Worm (Caenorhabditis elegans) whole organism, young adult: ENCODE data around the gene E01G4.5.

Experiments used
- B0019.2 ChIP-seq: fragments of 200-800 bp; sonication (Bioruptor generic); conservative IDR thresholded peaks from 2 replicates; pipeline ENCODE4 v1.3.6; 2022; ENCODE audit warnings: missing genetic modification reagents, missing genetic modification characterization, missing compliant biosample characterization
- D2030.7 ChIP-seq: fragments of 200-800 bp; sonication (Bioruptor generic); IDR thresholded peaks from 2 replicates; pipeline ENCODE4 v1.3.6; 2022; ENCODE audit warnings: missing genetic modification reagents, missing genetic modification characterization, missing compliant biosample characterization
- F10E7.11 ChIP-seq: sonication (generic microtip); optimal IDR thresholded peaks from 2 replicates; lab custom pipeline; 2017; ENCODE audit warnings: mild to moderate bottlenecking, missing genetic modification characterization, moderate library complexity, missing compliant biosample characterization
- F37B4.10 ChIP-seq: fragments of 200-800 bp; sonication (Bioruptor generic); IDR thresholded peaks from 2 replicates; pipeline ENCODE4 v1.3.6; 2022; ENCODE audit warnings: missing genetic modification characterization, missing compliant biosample characterization
- F39B2.1 ChIP-seq: fragments of 200-800 bp; sonication (Bioruptor generic); IDR thresholded peaks from 2 replicates; pipeline ENCODE4 v1.3.6; 2022; ENCODE audit warnings: missing genetic modification reagents, missing genetic modification characterization, missing compliant biosample characterization
- Y56A3A.18 ChIP-seq: fragments of 200-800 bp; sonication (Bioruptor generic); IDR thresholded peaks from 2 replicates; pipeline ENCODE4 v1.3.6; 2022; ENCODE audit warnings: missing genetic modification reagents, missing genetic modification characterization, missing compliant biosample characterization
- Y67H2A.10 ChIP-seq: fragments of 200-800 bp; sonication (Bioruptor generic); conservative IDR thresholded peaks from 2 replicates; pipeline ENCODE4 v1.3.6; 2022; ENCODE audit warnings: missing genetic modification reagents, missing genetic modification characterization, missing compliant biosample characterization
- ZK185.1 ChIP-seq: sonication (generic microtip); optimal IDR thresholded peaks from 2 replicates; lab custom pipeline; 2016; ENCODE audit warnings: mild to moderate bottlenecking, missing genetic modification characterization, missing compliant biosample characterization; ENCODE audit not compliant: poor library complexity, severe bottlenecking
- aptf-2 ChIP-seq: fragments of 200-800 bp; sonication (Bioruptor generic); conservative IDR thresholded peaks from 2 replicates; pipeline ENCODE4 v1.3.6; 2022; ENCODE audit warnings: missing genetic modification reagents, missing genetic modification characterization, missing compliant biosample characterization
- athp-1 ChIP-seq: sonication (generic microtip); optimal IDR thresholded peaks from 2 replicates; lab custom pipeline; 2017; ENCODE audit warnings: mild to moderate bottlenecking, missing genetic modification characterization, missing compliant biosample characterization
- attf-6 ChIP-seq: fragments of 200-800 bp; sonication (Bioruptor generic); IDR thresholded peaks from 2 replicates; pipeline ENCODE4 v1.3.6; 2022; ENCODE audit warnings: missing genetic modification reagents, missing genetic modification characterization, missing compliant biosample characterization
- ccch-3 ChIP-seq: fragments of 200-800 bp; sonication (Bioruptor generic); optimal IDR thresholded peaks from 2 replicates; lab custom pipeline; 2018; ENCODE audit warnings: mild to moderate bottlenecking, missing genetic modification characterization, missing compliant biosample characterization
- cebp-1 ChIP-seq, 2 experiments: fragments of 200-800 bp in 1 of 2; sonication (Bioruptor generic) in 1 of 2; sonication (generic microtip) in 1 of 2; IDR thresholded peaks in 1 of 2; optimal IDR thresholded peaks in 1 of 2; 2 replicates each; pipeline versions ENCODE4 v1.3.6 to Lab custom; 2017 to 2022; ENCODE audit warnings: missing compliant biosample characterization in 2 of 2, missing genetic modification characterization in 2 of 2, mild to moderate bottlenecking in 1 of 2, missing genetic modification reagents in 1 of 2, moderate library complexity in 1 of 2
- cebp-2 ChIP-seq: fragments of 200-800 bp; sonication (Bioruptor generic); IDR thresholded peaks from 2 replicates; pipeline ENCODE4 v1.3.6; 2022; ENCODE audit warnings: missing genetic modification characterization, missing compliant biosample characterization
- ceh-58 ChIP-seq: fragments of 200-800 bp; sonication (Bioruptor generic); IDR thresholded peaks from 2 replicates; pipeline ENCODE4 v1.3.6; 2022; ENCODE audit warnings: missing genetic modification characterization, missing compliant biosample characterization
- chd-7 ChIP-seq: sonication (generic microtip); optimal IDR thresholded peaks from 2 replicates; lab custom pipeline; 2016; ENCODE audit warnings: mild to moderate bottlenecking, missing genetic modification characterization, moderate library complexity, missing compliant biosample characterization
- die-1 ChIP-seq: sonication (generic microtip); optimal IDR thresholded peaks from 2 replicates; lab custom pipeline; 2016; ENCODE audit warnings: missing genotype, mild to moderate bottlenecking, missing genetic modification characterization, missing compliant biosample characterization
- efl-1 ChIP-seq: fragments of 150-350 bp; optimal IDR thresholded peaks from 2 replicates; lab custom pipeline; 2014; ENCODE audit warnings: missing biosample characterization, missing genetic modification reagents, missing genetic modification characterization
- egl-18 ChIP-seq: fragments of 200-800 bp; sonication (Bioruptor generic); IDR thresholded peaks from 2 replicates; pipeline ENCODE4 v1.3.6; 2022; ENCODE audit warnings: missing genetic modification reagents, missing genetic modification characterization, missing compliant biosample characterization
- egl-44 ChIP-seq: fragments of 200-800 bp; sonication (Bioruptor generic); IDR thresholded peaks from 2 replicates; pipeline ENCODE4 v1.3.6; 2022; ENCODE audit warnings: missing genetic modification reagents, missing genetic modification characterization, missing compliant biosample characterization
- egrh-3 ChIP-seq: fragments of 200-800 bp; sonication (Bioruptor generic); IDR thresholded peaks from 2 replicates; pipeline ENCODE4 v1.3.6; 2022; ENCODE audit warnings: missing genetic modification reagents, missing genetic modification characterization, missing compliant biosample characterization
- ekl-4 ChIP-seq: fragments of 200-800 bp; sonication (Bioruptor generic); IDR thresholded peaks from 2 replicates; pipeline ENCODE4 v1.3.6; 2022; ENCODE audit warnings: missing genetic modification reagents, missing genetic modification characterization, missing compliant biosample characterization
- hlh-12 ChIP-seq: sonication (generic microtip); optimal IDR thresholded peaks from 2 replicates; lab custom pipeline; 2016; ENCODE audit warnings: missing genetic modification characterization, missing compliant biosample characterization
- hlh-26 ChIP-seq: fragments of 200-800 bp; sonication (Bioruptor generic); conservative IDR thresholded peaks from 2 replicates; pipeline ENCODE4 v1.3.6; 2022; ENCODE audit warnings: missing genetic modification reagents, missing genetic modification characterization, missing compliant biosample characterization
- hmg-20 ChIP-seq: fragments of 200-800 bp; sonication (Bioruptor generic); IDR thresholded peaks from 2 replicates; pipeline ENCODE4 v1.3.6; 2022; ENCODE audit warnings: missing genetic modification reagents, missing genetic modification characterization, missing compliant biosample characterization
- hsf-1 ChIP-seq: fragments of 200-800 bp; sonication (Bioruptor generic); IDR thresholded peaks from 2 replicates; pipeline ENCODE4 v1.3.6; 2022; ENCODE audit warnings: missing genetic modification reagents, missing genetic modification characterization, missing compliant biosample characterization
- lag-1 ChIP-seq: fragments of 200-800 bp; sonication (Bioruptor generic); IDR thresholded peaks from 2 replicates; pipeline ENCODE4 v1.3.6; 2022; ENCODE audit warnings: missing genetic modification reagents, missing genetic modification characterization, missing compliant biosample characterization
- lin-26 ChIP-seq: fragments of 200-800 bp; sonication (Bioruptor generic); IDR thresholded peaks from 2 replicates; pipeline ENCODE4 v1.3.6; 2022; ENCODE audit warnings: missing genetic modification reagents, missing genetic modification characterization, missing compliant biosample characterization
- lin-35 ChIP-seq, 3 experiments: fragments of 150-350 bp in 2 of 3; sonication (generic microtip) in 1 of 3; optimal IDR thresholded peaks; 2 replicates each; lab custom pipeline; 2014 to 2018; ENCODE audit warnings: missing biosample characterization in 3 of 3, missing genetic modification characterization in 3 of 3, missing genetic modification reagents in 3 of 3
- lin-40 ChIP-seq: sonication (generic microtip); optimal IDR thresholded peaks from 2 replicates; lab custom pipeline; 2016; ENCODE audit warnings: missing genetic modification characterization, mild to moderate bottlenecking, missing compliant biosample characterization, missing genotype, missing genetic modification reagents
- lin-54 ChIP-seq: fragments of 200-800 bp; sonication (Bioruptor generic); optimal IDR thresholded peaks from 2 replicates; lab custom pipeline; 2018; ENCODE audit warnings: mild to moderate bottlenecking, missing genetic modification characterization, missing compliant biosample characterization
- lir-1 ChIP-seq: fragments of 200-800 bp; sonication (Bioruptor generic); conservative IDR thresholded peaks from 2 replicates; pipeline ENCODE4 v1.3.6; 2022; ENCODE audit warnings: missing genetic modification reagents, missing genetic modification characterization, missing compliant biosample characterization
- madf-6 ChIP-seq: fragments of 200-800 bp; sonication (Bioruptor generic); IDR thresholded peaks from 2 replicates; pipeline ENCODE4 v1.3.6; 2022; ENCODE audit warnings: missing genetic modification reagents, missing genetic modification characterization, missing compliant biosample characterization
- mcd-1 ChIP-seq: fragments of 200-800 bp; sonication (Bioruptor generic); IDR thresholded peaks from 2 replicates; pipeline ENCODE4 v1.3.6; 2022; ENCODE audit warnings: missing genetic modification reagents, missing genetic modification characterization, missing compliant biosample characterization
- mxl-1 ChIP-seq: sonication (generic microtip); optimal IDR thresholded peaks from 2 replicates; lab custom pipeline; 2016; ENCODE audit warnings: missing genetic modification characterization, missing compliant biosample characterization
- nhr-120 ChIP-seq: fragments of 200-800 bp; sonication (Bioruptor generic); IDR thresholded peaks from 2 replicates; pipeline ENCODE4 v1.3.6; 2022; ENCODE audit warnings: missing genetic modification characterization, missing compliant biosample characterization
- pbrm-1 ChIP-seq: fragments of 200-800 bp; sonication (Bioruptor generic); IDR thresholded peaks from 2 replicates; pipeline ENCODE4 v1.3.6; 2022; ENCODE audit warnings: missing genetic modification reagents, missing genetic modification characterization, missing compliant biosample characterization
- pha-4 ChIP-seq: fragments of 150-350 bp; sonication (generic microtip); optimal IDR thresholded peaks from 2 replicates; lab custom pipeline; 2014; ENCODE audit warnings: missing biosample characterization, missing genetic modification reagents, missing genetic modification characterization
- rec-8 ChIP-seq, 2 experiments: sonication (generic microtip); optimal IDR thresholded peaks; 2 replicates each; lab custom pipeline; 2016; ENCODE audit warnings: mild to moderate bottlenecking in 2 of 2, missing genetic modification characterization in 2 of 2, missing genetic modification reagents in 2 of 2, missing genotype in 2 of 2, missing biosample characterization in 1 of 2, missing compliant biosample characterization in 1 of 2, moderate library complexity in 1 of 2
- repo-1 ChIP-seq: sonication (generic microtip); optimal IDR thresholded peaks from 2 replicates; lab custom pipeline; 2017; ENCODE audit warnings: mild to moderate bottlenecking, missing genetic modification characterization, missing compliant biosample characterization
- rpc-1 ChIP-seq, 2 experiments: fragments of 150-350 bp in 1 of 2; sonication (generic microtip) in 1 of 2; optimal IDR thresholded peaks; 2 replicates each; lab custom pipeline; 2014 to 2018; ENCODE audit warnings: missing biosample characterization in 1 of 2, missing genetic modification characterization in 1 of 2, missing genetic modification reagents in 1 of 2, missing genotype in 1 of 2
- sdz-38 ChIP-seq: sonication (generic microtip); optimal IDR thresholded peaks from 2 replicates; lab custom pipeline; 2016; ENCODE audit warnings: missing genotype, missing genetic modification characterization, missing compliant biosample characterization
- sea-2 ChIP-seq: fragments of 200-800 bp; sonication (Bioruptor generic); IDR thresholded peaks from 2 replicates; pipeline ENCODE4 v1.3.6; 2022; ENCODE audit warnings: missing genetic modification characterization, missing compliant biosample characterization
- snpc-1.3 ChIP-seq: sonication (generic microtip); optimal IDR thresholded peaks from 2 replicates; lab custom pipeline; 2017; ENCODE audit warnings: missing genetic modification characterization, mild to moderate bottlenecking, missing compliant biosample characterization, antibody characterized with exemption, moderate library complexity, missing genotype, missing genetic modification reagents; ENCODE audit not compliant: insufficient read depth
- snpc-3.4 ChIP-seq: sonication (generic microtip); optimal IDR thresholded peaks from 2 replicates; lab custom pipeline; 2017; ENCODE audit warnings: missing genetic modification characterization, mild to moderate bottlenecking, missing compliant biosample characterization, antibody characterized with exemption, moderate library complexity, missing genotype, missing genetic modification reagents
- sptf-2 ChIP-seq: fragments of 200-800 bp; sonication (Bioruptor generic); optimal IDR thresholded peaks from 2 replicates; lab custom pipeline; 2018; ENCODE audit warnings: mild to moderate bottlenecking, missing genetic modification characterization, missing compliant biosample characterization
- zim-3 ChIP-seq: sonication (generic microtip); optimal IDR thresholded peaks from 2 replicates; lab custom pipeline; 2017; ENCODE audit warnings: mild to moderate bottlenecking, missing genetic modification characterization, moderate library complexity, missing compliant biosample characterization
- ztf-3 ChIP-seq: fragments of 200-800 bp; sonication (Bioruptor generic); optimal IDR thresholded peaks from 2 replicates; lab custom pipeline; 2018; ENCODE audit warnings: mild to moderate bottlenecking, missing genetic modification characterization, missing compliant biosample characterization

The E01G4.5 gene

DNA sequence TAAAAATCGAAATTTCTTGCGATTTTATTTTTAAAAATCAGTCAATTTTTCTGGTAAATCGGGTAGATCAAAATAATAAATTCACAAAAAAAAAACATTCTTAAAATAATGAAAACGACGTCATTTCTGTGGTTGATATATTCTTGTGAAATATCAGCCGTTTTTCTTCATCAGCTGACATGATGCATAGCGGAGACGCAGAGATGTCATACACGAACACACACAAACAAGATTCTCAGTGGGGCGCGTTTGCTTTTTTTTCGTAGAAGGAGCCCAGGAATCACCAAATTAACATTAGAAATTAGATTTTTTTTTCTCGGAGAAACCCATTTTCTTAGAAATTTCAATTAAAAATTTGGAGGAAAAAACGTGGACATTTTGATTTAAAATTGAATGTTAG lies 24.5 kb upstream of the E01G4.5 start (continued):
- 0 out of 2 replicates have a peak, but pooled peaks have one; percentile 17 for TF ChIP-seq lir-1 (GFP tag; lab: Robert Waterston, UW)
- no peak for TF ChIP-seq D2030.7 (GFP tag; lab: Robert Waterston, UW)
- TF ChIP-seq lin-40 (tag; lab: Kevin White, UChicago) = peak; percentile 69
- peak; percentile 81 for TF ChIP-seq cebp-1 (GFP tag; IDR thresholded peaks at IDR 0.05; lab: Robert Waterston, UW)
- peak; percentile 92 for TF ChIP-seq cebp-1 (tag; optimal IDR thresholded peaks at IDR 0.05; lab: Kevin White, UChicago)
- no peak for TF ChIP-seq lin-26 (GFP tag; lab: Robert Waterston, UW)
- no peak for TF ChIP-seq egl-44 (GFP tag; lab: Robert Waterston, UW)
- no peak for TF ChIP-seq ceh-58 (GFP tag; lab: Robert Waterston, UW)
- TF ChIP-seq B0019.2 (GFP tag; lab: Robert Waterston, UW) = no peak
- TF ChIP-seq ekl-4 (GFP tag; lab: Robert Waterston, UW) = 0 out of 2 replicates have a peak, but pooled peaks have one; percentile 43
- no peak for TF ChIP-seq hsf-1 (GFP tag; lab: Robert Waterston, UW)
- no peak for TF ChIP-seq rpc-1 (optimal IDR thresholded peaks at IDR 0.05; lab: Kevin White, UChicago)
- TF ChIP-seq rpc-1 (tag; optimal IDR thresholded peaks at IDR 0.05; lab: Kevin White, UChicago) = no peak
- no peak for TF ChIP-seq sdz-38 (tag; lab: Kevin White, UChicago)
- TF ChIP-seq efl-1 = no peak
- TF ChIP-seq ztf-3 (GFP tag; lab: Kevin White, UChicago) = no peak
- TF ChIP-seq Y67H2A.10 (GFP tag; lab: Robert Waterston, UW) = no peak
- TF ChIP-seq mcd-1 (GFP tag; lab: Robert Waterston, UW) = peak; percentile 92
- TF ChIP-seq attf-6 (GFP tag; lab: Robert Waterston, UW) = no peak
- TF ChIP-seq sea-2 = no peak
- TF ChIP-seq ccch-3 = no peak
- no peak for TF ChIP-seq athp-1
- no peak for TF ChIP-seq snpc-3.4 (tag; lab: Kevin White, UChicago)
- TF ChIP-seq repo-1 (tag; lab: Kevin White, UChicago) = no peak
- no peak for TF ChIP-seq F10E7.11 (tag; lab: Kevin White, UChicago)
- TF ChIP-seq F37B4.10 (GFP tag; lab: Robert Waterston, UW) = no peak
- no peak for TF ChIP-seq hlh-12
- no peak for TF ChIP-seq rec-8 (tag; optimal IDR thresholded peaks at IDR 0.05; lab: Kevin White, UChicago)
- no peak for TF ChIP-seq mxl-1
- no peak for TF ChIP-seq ZK185.1 (tag; lab: Kevin White, UChicago)
- TF ChIP-seq aptf-2 = no peak
- TF ChIP-seq snpc-1.3 = no peak
- no peak for TF ChIP-seq lag-1 (GFP tag; lab: Robert Waterston, UW)
- TF ChIP-seq die-1 = no peak
- no peak for TF ChIP-seq zim-3
- no peak for TF ChIP-seq chd-7
- no peak for TF ChIP-seq egrh-3 (GFP tag; lab: Robert Waterston, UW)
- no peak for TF ChIP-seq sptf-2
- TF ChIP-seq hmg-20 = no peak
- TF ChIP-seq Y56A3A.18 = no peak
- TF ChIP-seq lin-54 (GFP tag; lab: Kevin White, UChicago) = peak; percentile 42
- TF ChIP-seq pha-4 = peak; percentile 86
- TF ChIP-seq pbrm-1 (GFP tag; lab: Robert Waterston, UW) = peak; percentile 17; the same call in 1 of the 2 replicates
- no peak for TF ChIP-seq madf-6 (GFP tag; lab: Robert Waterston, UW)
- no peak for TF ChIP-seq F39B2.1 (GFP tag; lab: Robert Waterston, UW)
- no peak for TF ChIP-seq hlh-26 (GFP tag; lab: Robert Waterston, UW)
- TF ChIP-seq cebp-2 (GFP tag; lab: Robert Waterston, UW) = no peak
- no peak for TF ChIP-seq nhr-120 (GFP tag; lab: Robert Waterston, UW)
- no peak for TF ChIP-seq egl-18 (GFP tag; lab: Robert Waterston, UW)
- TF ChIP-seq lin-35 (GFP tag; optimal IDR thresholded peaks at IDR 0.05; lab: Kevin White, UChicago) = peak in 1 of 3 experiments; percentile 37
